Worm (Caenorhabditis elegans) whole organism, young adult: ENCODE results near the gene W02B12.16.
A peak's percentile ranks its signal among the peaks of the same experiment; 100 is the strongest.

Source experiments
- B0035.1 ChIP-seq: sonication (generic microtip); optimal IDR thresholded peaks from 2 replicates; lab custom pipeline; 2016; ENCODE audit warnings: missing genetic modification characterization, mild to moderate bottlenecking, missing compliant biosample characterization, missing genotype, missing genetic modification reagents
- B0261.1 ChIP-seq: sonication (generic microtip); optimal IDR thresholded peaks from 2 replicates; lab custom pipeline; 2016; ENCODE audit warnings: mild to moderate bottlenecking, missing genetic modification characterization, moderate library complexity, missing compliant biosample characterization
- C06A6.2 ChIP-seq: fragments of 200-800 bp; sonication (Bioruptor generic); conservative IDR thresholded peaks from 2 replicates; pipeline ENCODE4 v1.3.6; 2022; ENCODE audit warnings: missing genetic modification characterization, missing compliant biosample characterization
- Y79H2A.3 ChIP-seq: fragments of 200-800 bp; sonication (Bioruptor generic); conservative IDR thresholded peaks from 2 replicates; pipeline ENCODE4 v1.3.6; 2022; ENCODE audit warnings: missing genetic modification reagents, missing genetic modification characterization, missing compliant biosample characterization
- atf-7 ChIP-seq: sonication (generic microtip); optimal IDR thresholded peaks from 2 replicates; lab custom pipeline; 2017; ENCODE audit warnings: mild to moderate bottlenecking, missing genetic modification characterization, missing compliant biosample characterization
- bed-1 ChIP-seq: fragments of 200-800 bp; sonication (Bioruptor generic); IDR thresholded peaks from 2 replicates; pipeline ENCODE4 v1.3.6; 2022; ENCODE audit warnings: missing genetic modification reagents, missing genetic modification characterization, missing compliant biosample characterization
- ccch-3 ChIP-seq: fragments of 200-800 bp; sonication (Bioruptor generic); optimal IDR thresholded peaks from 2 replicates; lab custom pipeline; 2018; ENCODE audit warnings: mild to moderate bottlenecking, missing genetic modification characterization, missing compliant biosample characterization
- cebp-1 ChIP-seq, 2 experiments: fragments of 200-800 bp in 1 of 2; sonication (Bioruptor generic) in 1 of 2; sonication (generic microtip) in 1 of 2; IDR thresholded peaks in 1 of 2; optimal IDR thresholded peaks in 1 of 2; 2 replicates each; pipeline versions ENCODE4 v1.3.6 to Lab custom; 2017 to 2022; ENCODE audit warnings: missing compliant biosample characterization in 2 of 2, missing genetic modification characterization in 2 of 2, mild to moderate bottlenecking in 1 of 2, missing genetic modification reagents in 1 of 2, moderate library complexity in 1 of 2
- cebp-2 ChIP-seq: fragments of 200-800 bp; sonication (Bioruptor generic); IDR thresholded peaks from 2 replicates; pipeline ENCODE4 v1.3.6; 2022; ENCODE audit warnings: missing genetic modification characterization, missing compliant biosample characterization
- ceh-58 ChIP-seq: fragments of 200-800 bp; sonication (Bioruptor generic); IDR thresholded peaks from 2 replicates; pipeline ENCODE4 v1.3.6; 2022; ENCODE audit warnings: missing genetic modification characterization, missing compliant biosample characterization
- chd-7 ChIP-seq: sonication (generic microtip); optimal IDR thresholded peaks from 2 replicates; lab custom pipeline; 2016; ENCODE audit warnings: mild to moderate bottlenecking, missing genetic modification characterization, moderate library complexity, missing compliant biosample characterization
- die-1 ChIP-seq: sonication (generic microtip); optimal IDR thresholded peaks from 2 replicates; lab custom pipeline; 2016; ENCODE audit warnings: missing genotype, mild to moderate bottlenecking, missing genetic modification characterization, missing compliant biosample characterization
- dox-1 ChIP-seq: fragments of 200-800 bp; sonication (Bioruptor generic); IDR thresholded peaks from 2 replicates; pipeline ENCODE4 v1.3.6; 2022; ENCODE audit warnings: missing genetic modification reagents, missing genetic modification characterization, missing compliant biosample characterization
- egl-44 ChIP-seq: fragments of 200-800 bp; sonication (Bioruptor generic); IDR thresholded peaks from 2 replicates; pipeline ENCODE4 v1.3.6; 2022; ENCODE audit warnings: missing genetic modification reagents, missing genetic modification characterization, missing compliant biosample characterization
- ekl-4 ChIP-seq: fragments of 200-800 bp; sonication (Bioruptor generic); IDR thresholded peaks from 2 replicates; pipeline ENCODE4 v1.3.6; 2022; ENCODE audit warnings: missing genetic modification reagents, missing genetic modification characterization, missing compliant biosample characterization
- him-1 ChIP-seq: sonication (generic microtip); optimal IDR thresholded peaks from 2 replicates; lab custom pipeline; 2016; ENCODE audit warnings: missing genotype, missing genetic modification reagents, missing genetic modification characterization, missing compliant biosample characterization
- hmg-1.2 ChIP-seq: fragments of 200-800 bp; sonication (Bioruptor generic); IDR thresholded peaks from 2 replicates; pipeline ENCODE4 v1.3.6; 2022; ENCODE audit warnings: missing genetic modification reagents, missing genetic modification characterization, missing compliant biosample characterization
- lag-1 ChIP-seq: fragments of 200-800 bp; sonication (Bioruptor generic); IDR thresholded peaks from 2 replicates; pipeline ENCODE4 v1.3.6; 2022; ENCODE audit warnings: missing genetic modification reagents, missing genetic modification characterization, missing compliant biosample characterization
- let-526 ChIP-seq: fragments of 200-800 bp; sonication (Bioruptor generic); IDR thresholded peaks from 2 replicates; pipeline ENCODE4 v1.3.6; 2022; ENCODE audit warnings: missing genetic modification reagents, missing genetic modification characterization, missing compliant biosample characterization
- lin-26 ChIP-seq: fragments of 200-800 bp; sonication (Bioruptor generic); IDR thresholded peaks from 2 replicates; pipeline ENCODE4 v1.3.6; 2022; ENCODE audit warnings: missing genetic modification reagents, missing genetic modification characterization, missing compliant biosample characterization
- lin-40 ChIP-seq: sonication (generic microtip); optimal IDR thresholded peaks from 2 replicates; lab custom pipeline; 2016; ENCODE audit warnings: missing genetic modification characterization, mild to moderate bottlenecking, missing compliant biosample characterization, missing genotype, missing genetic modification reagents
- lin-54 ChIP-seq: fragments of 200-800 bp; sonication (Bioruptor generic); optimal IDR thresholded peaks from 2 replicates; lab custom pipeline; 2018; ENCODE audit warnings: mild to moderate bottlenecking, missing genetic modification characterization, missing compliant biosample characterization
- madf-3 ChIP-seq: fragments of 200-800 bp; sonication (Bioruptor generic); IDR thresholded peaks from 2 replicates; pipeline ENCODE4 v1.3.6; 2022; ENCODE audit warnings: missing genetic modification reagents, missing genetic modification characterization, missing compliant biosample characterization
- mes-4 ChIP-seq: sonication (generic microtip); optimal IDR thresholded peaks from 2 replicates; lab custom pipeline; 2016; ENCODE audit warnings: missing genotype, missing genetic modification characterization, missing compliant biosample characterization
- nfyb-1 ChIP-seq: fragments of 200-800 bp; sonication (Bioruptor generic); IDR thresholded peaks from 2 replicates; pipeline ENCODE4 v1.3.6; 2022; ENCODE audit warnings: missing genetic modification reagents, missing genetic modification characterization, missing compliant biosample characterization
- nhr-120 ChIP-seq: fragments of 200-800 bp; sonication (Bioruptor generic); IDR thresholded peaks from 2 replicates; pipeline ENCODE4 v1.3.6; 2022; ENCODE audit warnings: missing genetic modification characterization, missing compliant biosample characterization
- nhr-80 ChIP-seq: sonication (generic microtip); optimal IDR thresholded peaks from 2 replicates; lab custom pipeline; 2016; ENCODE audit warnings: missing genetic modification characterization, missing compliant biosample characterization
- pha-4 ChIP-seq: fragments of 150-350 bp; sonication (generic microtip); optimal IDR thresholded peaks from 2 replicates; lab custom pipeline; 2014; ENCODE audit warnings: missing biosample characterization, missing genetic modification reagents, missing genetic modification characterization
- snpc-1.1 ChIP-seq: sonication (generic microtip); optimal IDR thresholded peaks from 2 replicates; lab custom pipeline; 2017; ENCODE audit warnings: missing genetic modification characterization, mild to moderate bottlenecking, missing compliant biosample characterization, antibody characterized with exemption, moderate library complexity, missing genotype, missing genetic modification reagents; ENCODE audit not compliant: insufficient read depth
- zim-3 ChIP-seq: sonication (generic microtip); optimal IDR thresholded peaks from 2 replicates; lab custom pipeline; 2017; ENCODE audit warnings: mild to moderate bottlenecking, missing genetic modification characterization, moderate library complexity, missing compliant biosample characterization
- ztf-6 ChIP-seq: fragments of 200-800 bp; sonication (Bioruptor generic); IDR thresholded peaks from 2 replicates; pipeline ENCODE4 v1.3.6; 2022; ENCODE audit warnings: missing genetic modification reagents, missing genetic modification characterization, missing compliant biosample characterization

W02B12.16 gene

DNA sequence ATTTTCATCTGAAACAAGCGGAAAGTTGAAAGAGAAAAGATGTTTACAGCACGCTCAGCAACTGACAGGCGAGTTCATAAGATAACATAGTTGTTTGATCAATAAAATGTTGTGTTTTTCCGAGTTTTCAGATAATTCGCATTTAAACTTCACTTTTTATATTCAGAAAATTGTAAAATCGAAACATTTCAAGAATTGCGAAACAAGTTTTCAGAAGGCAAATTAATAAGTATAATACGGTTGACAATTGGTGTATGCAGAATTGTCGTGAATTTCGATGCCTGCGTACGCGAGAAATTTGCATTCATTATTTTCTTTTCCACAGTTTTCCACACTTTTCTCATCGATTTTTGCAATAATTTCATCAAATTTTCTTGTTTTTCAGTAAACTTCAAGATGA lies 19.0 kb upstream of the W02B12.16 start, which contains the start of the genes ooc-3 and B0334.4:
Gene ooc-3 (minus strand): TSS at position 15 of the 400 bp plus-strand sequence.
Gene B0334.4 (plus strand): TSS at position 386 of the 400 bp plus-strand sequence.
- TF ChIP-seq cebp-1 (GFP tag; IDR thresholded peaks at IDR 0.05; lab: Robert Waterston, UW) (peak; percentile 53; the same call in 1 of the 2 replicates), cebp-1 (tag; optimal IDR thresholded peaks at IDR 0.05; lab: Kevin White, UChicago) (peak; percentile 91), ceh-58 (GFP tag; lab: Robert Waterston, UW) (no peak), C06A6.2 (GFP tag; lab: Robert Waterston, UW) (no peak)
- TF ChIP-seq, all 124 proteins: peak for 1

DNA sequence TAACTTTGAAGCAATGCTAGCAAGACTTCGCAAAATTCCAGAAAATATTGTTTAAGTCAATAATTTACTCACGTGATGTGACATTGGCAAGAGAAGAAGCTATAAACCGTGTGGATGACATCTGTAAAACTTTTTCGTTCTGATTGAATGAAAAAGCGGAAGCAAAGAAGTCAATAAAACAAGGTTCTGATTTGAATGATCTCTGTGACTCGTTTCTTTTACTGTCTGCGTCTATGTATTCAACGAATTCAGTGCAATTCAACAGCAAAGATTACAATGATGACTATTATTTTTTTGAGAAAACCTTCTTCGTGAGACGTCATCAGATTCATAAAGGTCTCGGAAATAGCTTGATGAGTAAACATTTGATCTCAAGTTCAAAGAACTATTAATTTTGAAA lies 16.5 kb upstream of the W02B12.16 start, which contains the start of gene hacl-1:
Gene hacl-1 (minus strand): TSS at position 121 of the 400 bp plus-strand sequence.
- no peak for TF ChIP-seq egl-44 (GFP tag; lab: Robert Waterston, UW)
- peak; percentile 21 for TF ChIP-seq nhr-80 (tag; lab: Kevin White, UChicago)
- no peak for TF ChIP-seq lin-26 (GFP tag; lab: Robert Waterston, UW)
- peak; percentile 9 for TF ChIP-seq lin-40 (tag; lab: Kevin White, UChicago)
- TF ChIP-seq lin-54 (GFP tag; lab: Kevin White, UChicago) = peak; percentile 6
- TF ChIP-seq nfyb-1 (GFP tag; lab: Robert Waterston, UW) = 0 out of 2 replicates have a peak, but pooled peaks have one; percentile 15
- TF ChIP-seq Y79H2A.3 (GFP tag; lab: Robert Waterston, UW) = no peak
- TF ChIP-seq, all 124 proteins: peak for 4

DNA sequence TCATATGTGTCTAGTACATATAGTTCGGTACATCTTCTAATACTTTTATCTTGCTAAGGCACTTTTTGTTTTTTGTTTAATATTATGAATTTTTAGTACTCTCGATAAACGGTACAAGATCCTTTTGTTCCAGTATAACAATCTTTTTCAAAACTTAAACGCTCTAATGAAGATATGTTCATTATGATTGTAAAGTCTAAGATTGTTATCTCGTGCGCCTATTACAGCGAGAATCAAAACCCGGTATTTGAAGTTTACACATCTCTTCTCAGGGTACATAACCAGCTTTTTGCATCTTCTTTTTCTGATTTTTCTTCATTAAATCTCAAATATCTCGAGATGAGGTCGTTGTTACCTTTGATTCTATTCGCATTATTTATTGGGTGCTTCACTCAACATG lies 11.7 kb upstream of the W02B12.16 start, which contains the start of gene B0334.13:
Gene B0334.13 (plus strand): TSS at position 301 of the 400 bp plus-strand sequence.
- TF ChIP-seq chd-7 (tag; lab: Kevin White, UChicago) = no peak
- no peak for TF ChIP-seq zim-3 (tag; lab: Kevin White, UChicago)
- no peak for TF ChIP-seq die-1 (tag; lab: Kevin White, UChicago)
- no peak for TF ChIP-seq mes-4 (tag; lab: Kevin White, UChicago)
- TF ChIP-seq B0261.1 (tag; lab: Kevin White, UChicago) = no peak
- TF ChIP-seq atf-7 = no peak
- no peak for TF ChIP-seq ztf-6 (GFP tag; lab: Robert Waterston, UW)
- no peak for TF ChIP-seq dox-1 (GFP tag; lab: Robert Waterston, UW)
- TF ChIP-seq snpc-1.1 (tag; lab: Kevin White, UChicago) = no peak
- TF ChIP-seq lag-1 (GFP tag; lab: Robert Waterston, UW) = no peak
- no peak for TF ChIP-seq ekl-4 (GFP tag; lab: Robert Waterston, UW)
- TF ChIP-seq cebp-2 (GFP tag; lab: Robert Waterston, UW) = no peak
- no peak for TF ChIP-seq bed-1 (GFP tag; lab: Robert Waterston, UW)
- no peak for TF ChIP-seq him-1 (tag; lab: Kevin White, UChicago)

ce11 chrII:11486698-11487234 lies 10.5 kb upstream of the W02B12.16 start, which contains the start of gene ttr-18:
Gene ttr-18, minus strand, starts transcription at chrII:11486748.
- TF ChIP-seq let-526 (GFP tag; lab: Robert Waterston, UW) (no peak), pha-4 (no peak), B0035.1 (tag; lab: Kevin White, UChicago) (no peak), nhr-120 (no peak), madf-3 (GFP tag; lab: Robert Waterston, UW) (no peak), hmg-1.2 (GFP tag; lab: Robert Waterston, UW) (peak; percentile 47; the same call in 1 of the 2 replicates), ccch-3 (GFP tag; lab: Kevin White, UChicago) (no peak)
- TF ChIP-seq, all 124 proteins: peak for 1
